Worm (Caenorhabditis elegans): ENCODE results near the gene T12G3.6.

T12G3.6 gene

DNA sequence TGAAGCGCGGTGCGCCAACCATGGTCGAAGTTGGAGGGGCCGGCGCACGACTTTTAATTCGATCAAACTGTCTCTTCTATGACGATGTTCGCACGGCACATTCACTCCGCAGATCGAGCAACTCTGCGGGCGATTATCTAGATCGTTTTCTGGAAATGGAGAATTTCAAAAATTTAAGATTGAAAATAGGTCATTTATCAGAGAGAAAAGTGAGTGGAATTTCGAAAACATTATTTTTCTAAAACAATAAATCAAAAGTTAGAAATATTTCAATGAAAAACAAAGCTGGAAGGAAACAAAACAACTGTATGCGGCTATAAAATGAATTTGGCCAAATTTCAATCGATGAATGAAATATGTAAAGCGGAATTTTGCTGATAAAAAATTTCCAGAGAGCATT, 20.2 kb downstream of the T12G3.6 start, which contains the start of the genes ZK617.26 and unc-22:
TSS of gene ZK617.26 (minus strand) at position 101 of the 400 bp plus-strand sequence.
TSS of gene unc-22 (minus strand) at position 149 of the 400 bp plus-strand sequence.
- no peak for TF ChIP-seq lin-54 (GFP tag; optimal IDR thresholded peaks at IDR 0.05)

DNA sequence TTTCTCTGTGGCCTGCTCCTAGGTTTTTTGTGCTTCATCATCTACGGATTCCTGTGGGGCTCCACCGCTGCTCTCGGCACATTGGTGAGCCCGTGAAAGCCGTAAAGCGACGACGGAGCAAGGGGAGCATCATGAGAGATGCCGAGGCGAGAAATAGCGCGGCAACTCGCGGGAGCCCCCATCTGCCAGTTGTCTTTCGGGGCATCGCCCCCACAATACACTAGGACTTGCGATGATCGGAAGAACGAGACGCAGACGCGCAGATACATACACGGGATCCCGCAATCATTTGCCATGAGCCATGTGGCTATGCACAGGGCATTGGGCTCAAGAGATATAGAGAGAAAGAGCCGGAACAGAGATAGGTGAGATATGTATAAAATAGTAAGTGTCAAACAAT, 20.7 kb downstream of the T12G3.6 start:
- TF ChIP-seq somi-1 (GFP tag; optimal IDR thresholded peaks at IDR 0.05) (peak; percentile 26), C06A6.2 (GFP tag; conservative IDR thresholded peaks at IDR 0.05) (no peak), hmg-1.2 (GFP tag; IDR thresholded peaks at IDR 0.05) (0 out of 2 replicates have a peak, but pooled peaks have one; percentile 14), ztf-22 (GFP tag; optimal IDR thresholded peaks at IDR 0.05) (peak; percentile 6), zfh-2 (GFP tag; conservative IDR thresholded peaks at IDR 0.05) (peak; percentile 97), rcor-1 (GFP tag; IDR thresholded peaks at IDR 0.05) (no peak), egrh-3 (GFP tag; IDR thresholded peaks at IDR 0.05) (peak; percentile 68; the same call in 1 of the 2 replicates), ceh-91 (GFP tag; IDR thresholded peaks at IDR 0.05) (no peak), egl-18 (GFP tag; IDR thresholded peaks at IDR 0.05) (no peak), attf-5 (GFP tag; optimal IDR thresholded peaks at IDR 0.05) (peak; percentile 15), Y53F4B.3 (GFP tag; IDR thresholded peaks at IDR 0.05) (no peak)

DNA sequence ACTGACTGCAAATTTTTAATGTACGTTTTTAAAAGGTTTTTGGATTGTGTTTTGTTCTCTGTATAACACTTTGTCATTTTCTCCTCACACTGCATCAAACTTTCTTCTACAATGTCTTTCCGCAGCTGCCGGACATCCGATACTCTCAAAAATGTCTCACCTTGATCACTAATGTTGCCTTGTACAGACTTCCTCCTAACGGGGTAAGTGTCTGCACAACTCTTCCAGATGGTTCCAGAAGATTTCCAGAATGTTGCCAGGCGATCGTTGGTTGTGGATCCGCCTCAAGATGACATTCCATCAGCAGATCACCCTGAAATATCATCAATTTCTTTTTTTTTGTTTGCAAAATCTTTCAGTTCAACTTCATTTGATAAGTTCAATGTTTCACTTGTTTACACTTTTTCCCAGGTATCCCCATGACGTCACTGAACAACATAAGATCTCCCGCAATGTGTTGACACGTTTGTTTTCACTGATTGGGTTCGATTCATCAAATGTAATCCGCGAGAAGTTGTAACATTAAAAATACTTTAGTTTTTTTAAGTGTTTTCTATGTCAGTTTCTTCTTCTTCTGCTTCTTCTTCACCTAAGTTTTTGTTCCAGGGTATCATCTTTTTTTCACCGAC, 21.9 kb downstream of the T12G3.6 start:
- TF ChIP-seq F23B12.7 (tag; optimal IDR thresholded peaks at IDR 0.05; ENCODE audit: insufficient read depth) = no peak
- no peak for TF ChIP-seq unc-62 (GFP tag; optimal IDR thresholded peaks at IDR 0.05)
- TF ChIP-seq hrde-1 (tag; optimal IDR thresholded peaks at IDR 0.05; ENCODE audit: borderline replicate concordance) = no peak
- TF ChIP-seq somi-1 (GFP tag; optimal IDR thresholded peaks at IDR 0.05) = peak; percentile 50
- no peak for TF ChIP-seq him-1 (tag; optimal IDR thresholded peaks at IDR 0.05)

- TF ChIP-seq sea-2 (GFP tag; IDR thresholded peaks at IDR 0.05) (no peak), chd-7 (tag; optimal IDR thresholded peaks at IDR 0.05) (peak; percentile 32), dpff-1 (tag; optimal IDR thresholded peaks at IDR 0.05) (no peak), ceh-91 (GFP tag; IDR thresholded peaks at IDR 0.05) (no peak), attf-3 (GFP tag; conservative IDR thresholded peaks at IDR 0.05) (no peak), Y53F4B.3 (GFP tag; IDR thresholded peaks at IDR 0.05) (no peak), hmg-1.2 (GFP tag; IDR thresholded peaks at IDR 0.05) (peak; percentile 39; the same call in 1 of the 2 replicates), rec-8 (tag; optimal IDR thresholded peaks at IDR 0.05) (peak; percentile 57 to 80), aptf-3 (GFP tag; IDR thresholded peaks at IDR 0.05) (no peak), F23B12.7 (tag; optimal IDR thresholded peaks at IDR 0.05; ENCODE audit: insufficient read depth) (peak; percentile 38), snpc-1.1 (tag; optimal IDR thresholded peaks at IDR 0.05; ENCODE audit: insufficient read depth) (no peak), ceh-40 (GFP tag; IDR thresholded peaks at IDR 0.05) (no peak), egl-18 (GFP tag; IDR thresholded peaks at IDR 0.05) (0 out of 2 replicates have a peak, but pooled peaks have one; percentile 37), F57A8.1 (GFP tag; optimal IDR thresholded peaks at IDR 0.05) (peak; percentile 30), mxl-1 (tag; optimal IDR thresholded peaks at IDR 0.05) (no peak), F10E7.11 (tag; optimal IDR thresholded peaks at IDR 0.05) (no peak), B0261.1 (tag; optimal IDR thresholded peaks at IDR 0.05) (peak; percentile 63), nhr-80 (tag; optimal IDR thresholded peaks at IDR 0.05) (peak; percentile 32), nhr-120 (GFP tag; IDR thresholded peaks at IDR 0.05) (no peak), unc-130 (GFP tag; optimal IDR thresholded peaks at IDR 0.05) (no peak), snpc-3.4 (tag; optimal IDR thresholded peaks at IDR 0.05) (peak; percentile 39), madf-3 (GFP tag; IDR thresholded peaks at IDR 0.05) (no peak), hlh-26 (GFP tag; conservative IDR thresholded peaks at IDR 0.05) (no peak), bed-1 (GFP tag; IDR thresholded peaks at IDR 0.05) (no peak), C17E4.6 (GFP tag; IDR thresholded peaks at IDR 0.05) (no peak), ztf-28 (GFP tag; IDR thresholded peaks at IDR 0.05) (no peak), rpc-1 (optimal IDR thresholded peaks at IDR 0.05) (peak; percentile 60), rpc-1 (tag; optimal IDR thresholded peaks at IDR 0.05) (peak; percentile 88), efl-1 (GFP tag; optimal IDR thresholded peaks at IDR 0.05) (peak; percentile 6), tbp1 (GFP tag; optimal IDR thresholded peaks at IDR 0.05) (peak; percentile 84)
Observed at ce11 chrIV:12005090-12005770, 25.8 kb downstream of the T12G3.6 start.
